Worm (Caenorhabditis elegans) whole organism, L1 larva: ENCODE results near the gene E04D5.4.

Source experiments
- egl-27 ChIP-seq, 2 experiments: fragments of 150-350 bp in 1 of 2; sonication (generic microtip); optimal IDR thresholded peaks; 3 replicates each; lab custom pipeline; 2017 to 2018; ENCODE audit warnings: missing biosample characterization in 2 of 2, missing genetic modification characterization in 2 of 2, missing genetic modification reagents in 2 of 2
- fkh-10 ChIP-seq: sonication (generic microtip); optimal IDR thresholded peaks from 2 replicates; lab custom pipeline; 2017; ENCODE audit warnings: missing biosample characterization, missing genetic modification reagents, missing genetic modification characterization
- lin-35 ChIP-seq, 2 experiments: fragments of 150-350 bp; optimal IDR thresholded peaks; 2 replicates each; lab custom pipeline; 2014; ENCODE audit warnings: missing biosample characterization in 2 of 2, missing genetic modification characterization in 2 of 2, missing genetic modification reagents in 2 of 2
- mdl-1 ChIP-seq, 2 experiments: fragments of 150-350 bp; optimal IDR thresholded peaks; 2 replicates each; lab custom pipeline; 2014 to 2017; ENCODE audit warnings: missing biosample characterization in 2 of 2, missing genetic modification characterization in 2 of 2, inconsistent platforms in 1 of 2
- nhr-12 ChIP-seq: sonication (generic microtip); optimal IDR thresholded peaks from 2 replicates; lab custom pipeline; 2017; ENCODE audit warnings: missing biosample characterization, missing genetic modification characterization
- nhr-28 ChIP-seq: fragments of 150-350 bp; optimal IDR thresholded peaks from 2 replicates; lab custom pipeline; 2014; ENCODE audit warnings: missing biosample characterization, missing genetic modification characterization
- pqm-1 ChIP-seq: sonication (generic microtip); optimal IDR thresholded peaks from 3 replicates; lab custom pipeline; 2017; ENCODE audit warnings: missing biosample characterization, missing genetic modification characterization
- sptf-1 ChIP-seq: fragments of 150-350 bp; optimal IDR thresholded peaks from 2 replicates; lab custom pipeline; 2014; ENCODE audit warnings: missing biosample characterization, missing genetic modification characterization
- vab-15 ChIP-seq: sonication (generic microtip); optimal IDR thresholded peaks from 2 replicates; lab custom pipeline; 2017; ENCODE audit warnings: missing genotype, mild to moderate bottlenecking, missing genetic modification characterization, missing compliant biosample characterization

- no peak for TF ChIP-seq pqm-1 (tag; lab: Kevin White, UChicago)
- no peak for TF ChIP-seq fkh-10 (GFP tag; lab: Kevin White, UChicago)
- no peak for TF ChIP-seq lin-35 (GFP tag; optimal IDR thresholded peaks at IDR 0.05; lab: Kevin White, UChicago)
- TF ChIP-seq mdl-1 (tag; optimal IDR thresholded peaks at IDR 0.05; lab: Kevin White, UChicago), result no peak
- no peak for TF ChIP-seq nhr-12
- no peak for TF ChIP-seq vab-15
- TF ChIP-seq sptf-1, result no peak
- no peak for TF ChIP-seq nhr-28 (tag; lab: Kevin White, UChicago)
- TF ChIP-seq egl-27 (tag; optimal IDR thresholded peaks at IDR 0.05; lab: Kevin White, UChicago), result no peak
These were observed 6.7 kb downstream of the E04D5.4 start for ce11 chrII:10446814-10447213.
